Worm (Caenorhabditis elegans): ENCODE measurements around the gene Y39F10C.3.

- no peak for TF ChIP-seq sem-4 (tag; optimal IDR thresholded peaks at IDR 0.05)
- TF ChIP-seq sma-9 (GFP tag; optimal IDR thresholded peaks at IDR 0.05) = no peak
- no peak for TF ChIP-seq sma-9 (tag; optimal IDR thresholded peaks at IDR 0.05)
- TF ChIP-seq Y55F3AM.14 (GFP tag; optimal IDR thresholded peaks at IDR 0.05) = no peak
- TF ChIP-seq unc-39 (tag; optimal IDR thresholded peaks at IDR 0.05) = no peak
- no peak for TF ChIP-seq egl-27 (tag; optimal IDR thresholded peaks at IDR 0.05)
These were observed 47.0 kb upstream of the Y39F10C.3 start, which contains the start of gene arrd-1 for ce11 chrII:627205-627604.

All from whole organism, L2 larva.